Fruit fly (Drosophila melanogaster) whole organism: Measurements from ENCODE around the gene psidin.

Experiments used
- Dll ChIP-seq: fragments of >200 bp; optimal IDR thresholded peaks from 2 replicates; lab custom pipeline; 2017
- EcR ChIP-seq, 2 experiments: fragments of >200 bp; optimal IDR thresholded peaks; 2 replicates each; lab custom pipeline; 2017; ENCODE audit warnings: missing biosample characterization in 2 of 2, missing genetic modification characterization in 2 of 2, missing genetic modification reagents in 2 of 2
- pan ChIP-seq: fragments of >200 bp; optimal IDR thresholded peaks from 2 replicates; lab custom pipeline; 2017
- psq ChIP-seq: fragments of >200 bp; optimal IDR thresholded peaks from 2 replicates; lab custom pipeline; 2017

dm6 chr3R:20004697-20005096 lies 16.8 kb upstream of the psidin start:
- no peak for TF ChIP-seq EcR (GFP tag; optimal IDR thresholded peaks at IDR 0.05; lab: Kevin White, UChicago)
- no peak for TF ChIP-seq psq (lab: Kevin White, UChicago)
- TF ChIP-seq pan (lab: Kevin White, UChicago): no peak
- no peak for TF ChIP-seq Dll
